Worm (Caenorhabditis elegans): ENCODE measurements around the gene Y37D8A.6.

DNA sequence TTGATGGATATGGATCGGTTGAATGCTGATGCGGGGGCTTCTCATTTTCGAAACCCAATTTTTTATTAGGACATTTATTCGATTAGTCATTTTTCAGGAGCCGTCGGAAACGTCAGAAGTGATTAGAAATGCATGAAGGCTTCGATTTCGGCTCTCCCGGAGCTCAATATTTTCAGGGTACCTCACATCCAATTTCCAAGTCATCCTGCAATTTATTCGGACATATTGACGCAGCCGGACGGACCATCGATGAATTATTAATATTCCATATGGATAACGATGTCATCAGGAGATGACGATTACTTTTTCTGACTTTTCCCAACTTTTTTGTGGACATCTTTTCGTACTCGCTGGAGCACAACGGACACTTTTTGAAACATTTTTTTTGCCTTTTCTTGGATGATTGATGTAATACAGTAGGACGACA, 36.5 kb upstream of the Y37D8A.6 start:
- no peak for TF ChIP-seq tab-1 (GFP tag; IDR thresholded peaks at IDR 0.05)
- TF ChIP-seq ztf-23 (GFP tag; IDR thresholded peaks at IDR 0.05) = no peak
